Worm (Caenorhabditis elegans): ENCODE results near the gene srab-18.

The srab-18 gene

DNA sequence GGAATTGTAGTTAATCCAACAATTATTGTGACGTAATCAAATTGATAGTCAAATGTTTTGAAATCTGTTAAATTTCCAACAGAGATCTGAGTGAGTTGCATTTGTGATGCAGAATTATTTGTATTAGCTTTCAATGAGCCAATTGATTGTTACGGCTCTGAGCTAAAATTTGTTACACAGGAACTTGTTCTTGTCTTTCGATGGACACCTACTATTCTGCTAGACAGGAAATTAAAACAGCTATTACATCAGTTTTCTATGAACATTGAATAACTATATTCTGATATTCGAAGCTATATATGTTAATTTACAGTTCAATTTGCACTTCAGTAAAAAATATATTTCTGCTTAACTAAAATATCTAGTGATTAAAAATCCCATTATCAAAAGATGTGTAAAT lies 37.3 kb downstream of the srab-18 start, which contains the start of gene sru-40:
TSS of gene sru-40 (minus strand) at position 101 of the 400 bp plus-strand sequence.
- peak; percentile 46 for TF ChIP-seq zip-8 (tag; optimal IDR thresholded peaks at IDR 0.05)
- no peak for TF ChIP-seq mls-2 (tag; optimal IDR thresholded peaks at IDR 0.05)
- no peak for TF ChIP-seq elt-1 (tag; optimal IDR thresholded peaks at IDR 0.05; ENCODE audit: borderline replicate concordance, insufficient read depth)
- TF ChIP-seq lsy-2 (tag; optimal IDR thresholded peaks at IDR 0.05) = no peak
- no peak for TF ChIP-seq nhr-237 (tag; optimal IDR thresholded peaks at IDR 0.05)
- TF ChIP-seq ceh-83 (GFP tag; optimal IDR thresholded peaks at IDR 0.05) = no peak

DNA sequence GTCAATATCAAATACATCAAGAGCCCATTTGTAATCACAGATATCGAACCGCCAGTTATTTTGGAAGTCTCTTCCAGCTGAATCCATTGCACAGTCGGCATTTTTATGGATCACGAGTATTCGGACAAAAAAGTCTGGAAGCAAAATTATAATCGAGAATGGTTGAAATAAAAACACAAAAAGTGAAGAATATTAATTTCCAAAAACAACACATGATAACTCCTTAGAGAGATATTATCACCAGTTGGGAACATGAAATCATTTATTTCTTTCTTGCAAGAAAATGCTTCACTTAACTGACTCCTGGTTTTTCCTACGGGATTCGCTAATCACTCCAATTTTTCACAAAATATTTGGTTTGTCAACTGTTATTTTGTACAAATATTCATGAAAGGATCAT lies 47.1 kb downstream of the srab-18 start, which contains the start of gene str-2:
TSS of gene str-2 (minus strand) at position 101 of the 400 bp plus-strand sequence.
- TF ChIP-seq unc-62 (GFP tag; optimal IDR thresholded peaks at IDR 0.05) = no peak
- no peak for TF ChIP-seq lsy-2 (tag; optimal IDR thresholded peaks at IDR 0.05)
- no peak for TF ChIP-seq snpc-4 (tag; optimal IDR thresholded peaks at IDR 0.05)
- no peak for TF ChIP-seq mab-5 (tag; optimal IDR thresholded peaks at IDR 0.05)
- no peak for TF ChIP-seq sptf-1 (tag; optimal IDR thresholded peaks at IDR 0.05)
- TF ChIP-seq mls-2 (tag; optimal IDR thresholded peaks at IDR 0.05) = no peak
- TF ChIP-seq unc-120 (tag; optimal IDR thresholded peaks at IDR 0.05; ENCODE audit: poor library complexity, severe bottlenecking) = no peak
- TF ChIP-seq elt-1 (tag; optimal IDR thresholded peaks at IDR 0.05; ENCODE audit: borderline replicate concordance, insufficient read depth) = no peak
- no peak for TF ChIP-seq flh-1 (GFP tag; optimal IDR thresholded peaks at IDR 0.05)
- no peak for TF ChIP-seq hlh-1 (tag; optimal IDR thresholded peaks at IDR 0.05)
- no peak for TF ChIP-seq sem-2 (GFP tag; optimal IDR thresholded peaks at IDR 0.05)
- TF ChIP-seq blmp-1 (tag; optimal IDR thresholded peaks at IDR 0.05) = no peak
- no peak for TF ChIP-seq drap-1 (GFP tag; optimal IDR thresholded peaks at IDR 0.05)
- no peak for TF ChIP-seq elt-3 (tag; optimal IDR thresholded peaks at IDR 0.05)
- TF ChIP-seq nhr-12 (tag; optimal IDR thresholded peaks at IDR 0.05) = no peak
- TF ChIP-seq ceh-83 (GFP tag; optimal IDR thresholded peaks at IDR 0.05) = no peak
- TF ChIP-seq lin-13 (tag; optimal IDR thresholded peaks at IDR 0.05) = no peak
- TF ChIP-seq cnd-1 (tag; optimal IDR thresholded peaks at IDR 0.05) = no peak
- no peak for TF ChIP-seq bed-3 (GFP tag; optimal IDR thresholded peaks at IDR 0.05)

DNA sequence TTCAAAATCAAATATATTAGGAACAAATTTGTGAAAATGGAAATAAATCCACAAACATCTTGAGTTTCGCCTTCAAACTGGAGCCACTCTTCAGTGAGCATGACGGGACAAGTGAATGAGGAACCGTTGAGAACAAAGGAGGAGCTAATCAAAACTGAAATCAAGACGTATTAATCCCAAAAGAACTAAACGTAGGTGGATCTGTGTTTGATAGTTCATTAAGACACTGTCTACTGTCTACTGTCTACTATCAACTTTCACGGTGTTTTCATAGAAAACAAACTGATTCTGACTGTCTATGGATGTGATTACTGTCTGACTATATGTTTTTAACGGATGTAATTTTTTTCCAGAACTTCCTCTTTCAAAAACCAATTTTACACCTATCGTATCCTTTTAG lies 49.5 kb downstream of the srab-18 start, which contains the start of gene str-193:
TSS of gene str-193 (minus strand) at position 101 of the 400 bp plus-strand sequence.
- TF ChIP-seq lin-32 (GFP tag; optimal IDR thresholded peaks at IDR 0.05) (no peak), lsy-2 (tag; optimal IDR thresholded peaks at IDR 0.05) (no peak), unc-62 (GFP tag; optimal IDR thresholded peaks at IDR 0.05) (no peak), unc-39 (tag; optimal IDR thresholded peaks at IDR 0.05) (no peak), drap-1 (GFP tag; optimal IDR thresholded peaks at IDR 0.05) (no peak), elt-1 (tag; optimal IDR thresholded peaks at IDR 0.05; ENCODE audit: borderline replicate concordance, insufficient read depth) (no peak), sptf-1 (tag; optimal IDR thresholded peaks at IDR 0.05) (no peak), lin-13 (tag; optimal IDR thresholded peaks at IDR 0.05) (no peak), elt-3 (tag; optimal IDR thresholded peaks at IDR 0.05) (no peak), unc-120 (tag; optimal IDR thresholded peaks at IDR 0.05; ENCODE audit: poor library complexity, severe bottlenecking) (no peak), cnd-1 (tag; optimal IDR thresholded peaks at IDR 0.05) (no peak), mab-5 (tag; optimal IDR thresholded peaks at IDR 0.05) (no peak), ceh-83 (GFP tag; optimal IDR thresholded peaks at IDR 0.05) (no peak), M03D4.4 (tag; optimal IDR thresholded peaks at IDR 0.05) (no peak), tbx-8 (GFP tag; optimal IDR thresholded peaks at IDR 0.05) (no peak), mep-1 (tag; optimal IDR thresholded peaks at IDR 0.05) (no peak), ceh-39 (tag; optimal IDR thresholded peaks at IDR 0.05) (no peak), flh-1 (GFP tag; optimal IDR thresholded peaks at IDR 0.05) (no peak)
